Worm (Caenorhabditis elegans) whole organism, early embryonic: ENCODE measurements around the gene kvs-4.

Experiments
- aly-1 ChIP-seq: sonication (generic microtip); optimal IDR thresholded peaks from 2 replicates; lab custom pipeline; 2016; ENCODE audit warnings: missing genetic modification characterization, missing compliant biosample characterization
- ama-1 ChIP-seq: fragments of 150-350 bp; optimal IDR thresholded peaks from 2 replicates; lab custom pipeline; 2014
- flt-1 ChIP-seq: fragments of 200-800 bp; sonication (Bioruptor generic); IDR thresholded peaks from 2 replicates; pipeline ENCODE4 v1.3.6; 2022; ENCODE audit warnings: missing genetic modification characterization, missing compliant biosample characterization
- hmbx-1 ChIP-seq: sonication (generic microtip); optimal IDR thresholded peaks from 2 replicates; lab custom pipeline; 2016; ENCODE audit warnings: mild to moderate bottlenecking, missing genetic modification characterization, missing compliant biosample characterization
- tbx-11 ChIP-seq: fragments of 200-800 bp; sonication (Bioruptor generic); IDR thresholded peaks from 2 replicates; pipeline ENCODE4 v1.3.6; 2022; ENCODE audit warnings: missing genetic modification characterization, missing compliant biosample characterization
- tbx-37 ChIP-seq: fragments of 200-800 bp; sonication (Bioruptor generic); conservative IDR thresholded peaks from 2 replicates; pipeline ENCODE4 v1.3.6; 2022; ENCODE audit warnings: missing genetic modification reagents, missing genetic modification characterization, missing compliant biosample characterization
- tra-4 ChIP-seq: sonication (generic microtip); optimal IDR thresholded peaks from 2 replicates; lab custom pipeline; 2017; ENCODE audit warnings: missing genetic modification characterization, missing compliant biosample characterization

- no peak for TF ChIP-seq ama-1
- TF ChIP-seq tbx-37 = no peak
- no peak for TF ChIP-seq tbx-11 (GFP tag; lab: Robert Waterston, UW)
- no peak for TF ChIP-seq aly-1
- TF ChIP-seq flt-1 (GFP tag; lab: Robert Waterston, UW) = no peak
- no peak for TF ChIP-seq tra-4
- TF ChIP-seq hmbx-1 (tag; lab: Kevin White, UChicago) = no peak
Observed at ce11 chrIII:11039250-11039649, 26.9 kb downstream of the kvs-4 start.
